Fruit fly (Drosophila melanogaster) whole organism, embryonic: ENCODE results near the gene CG13707.

Experiments
- Abd-B ChIP-seq: fragments of 200-800 bp; sonication (Bioruptor generic); optimal IDR thresholded peaks from 2 replicates; lab custom pipeline; 2018; ENCODE audit warnings: missing biosample characterization, mild to moderate bottlenecking, missing genetic modification characterization, moderate library complexity
- Aef1 ChIP-seq: fragments of 200-800 bp; sonication (Bioruptor generic); IDR thresholded peaks from 3 replicates; pipeline ENCODE4 v1.3.6; 2022; ENCODE audit warnings: missing biosample characterization, missing genetic modification characterization
- Blimp-1 ChIP-seq: fragments of 200-800 bp; sonication (Bioruptor generic); optimal IDR thresholded peaks from 3 replicates; lab custom pipeline; 2018; ENCODE audit warnings: missing biosample characterization, missing genetic modification characterization, mild to moderate bottlenecking, moderate library complexity, missing genetic modification reagents
- CG10959 ChIP-seq: fragments of 200-800 bp; sonication (Bioruptor generic); IDR thresholded peaks from 2 replicates; pipeline ENCODE4 v1.3.6; 2022; ENCODE audit warnings: missing biosample characterization, missing genetic modification characterization
- CG11696 ChIP-seq: fragments of 200-800 bp; sonication (Bioruptor generic); IDR thresholded peaks from 2 replicates; pipeline ENCODE4 v1.3.6; 2022; ENCODE audit warnings: missing biosample characterization, missing genetic modification characterization
- CG12071 ChIP-seq: fragments of 200-800 bp; sonication (Bioruptor generic); optimal IDR thresholded peaks from 3 replicates; lab custom pipeline; 2018; ENCODE audit warnings: missing biosample characterization, mild to moderate bottlenecking, missing genetic modification characterization
- CG12299 ChIP-seq: fragments of 200-800 bp; sonication (Bioruptor generic); optimal IDR thresholded peaks from 2 replicates; lab custom pipeline; 2018; ENCODE audit warnings: missing biosample characterization, mild to moderate bottlenecking, missing genetic modification characterization
- CG12744 ChIP-seq: fragments of 200-800 bp; sonication (Bioruptor generic); optimal IDR thresholded peaks from 2 replicates; lab custom pipeline; 2016; ENCODE audit warnings: missing biosample characterization, missing genetic modification characterization
- CG15479 ChIP-seq: fragments of 200-800 bp; sonication (Bioruptor generic); optimal IDR thresholded peaks from 3 replicates; lab custom pipeline; 2019; ENCODE audit warnings: missing biosample characterization, mild to moderate bottlenecking, missing genetic modification characterization, moderate library complexity
- CG1647 ChIP-seq: fragments of 200-800 bp; sonication (Bioruptor generic); optimal IDR thresholded peaks from 3 replicates; lab custom pipeline; 2016; ENCODE audit warnings: missing biosample characterization, missing genetic modification characterization
- CG17328 ChIP-seq: fragments of 200-800 bp; sonication (Bioruptor generic); IDR thresholded peaks from 2 replicates; pipeline ENCODE4 v1.3.6; 2022; ENCODE audit warnings: missing biosample characterization, missing genetic modification characterization
- CG17802 ChIP-seq: fragments of 200-800 bp; sonication (Bioruptor generic); optimal IDR thresholded peaks from 2 replicates; lab custom pipeline; 2018; ENCODE audit warnings: missing biosample characterization, mild to moderate bottlenecking, missing genetic modification characterization, moderate library complexity
- CG1832 ChIP-seq: fragments of 200-800 bp; sonication (Bioruptor generic); optimal IDR thresholded peaks from 2 replicates; lab custom pipeline; 2017; ENCODE audit warnings: missing biosample characterization, mild to moderate bottlenecking, missing genetic modification characterization, inconsistent platforms
- CG18619 ChIP-seq: fragments of 200-800 bp; sonication (Bioruptor generic); optimal IDR thresholded peaks from 3 replicates; lab custom pipeline; 2017; ENCODE audit warnings: missing biosample characterization, mild to moderate bottlenecking, missing genetic modification characterization
- CG2129 ChIP-seq: fragments of 200-800 bp; sonication (Bioruptor generic); IDR thresholded peaks from 2 replicates; pipeline ENCODE4 v1.3.6; 2022; ENCODE audit warnings: missing biosample characterization, missing genetic modification characterization; ENCODE audit not compliant: partially characterized antibody
- CG2202 ChIP-seq: fragments of 200-800 bp; sonication (Bioruptor generic); optimal IDR thresholded peaks from 2 replicates; lab custom pipeline; 2018; ENCODE audit warnings: missing biosample characterization, mild to moderate bottlenecking, missing genetic modification characterization
- CG31388 ChIP-seq: fragments of 200-800 bp; sonication (Bioruptor generic); optimal IDR thresholded peaks from 2 replicates; lab custom pipeline; 2016; ENCODE audit warnings: missing biosample characterization, missing genetic modification characterization
- CG8478 ChIP-seq: fragments of >200 bp; optimal IDR thresholded peaks from 2 replicates; lab custom pipeline; 2018
- CG9932 ChIP-seq: fragments of 200-800 bp; sonication (Bioruptor generic); IDR thresholded peaks from 2 replicates; pipeline ENCODE4 v1.3.6; 2022; ENCODE audit warnings: missing biosample characterization, missing genetic modification characterization
- D19B ChIP-seq: fragments of 200-800 bp; sonication (Bioruptor generic); optimal IDR thresholded peaks from 2 replicates; lab custom pipeline; 2017; ENCODE audit warnings: missing biosample characterization, mild to moderate bottlenecking, missing genetic modification characterization
- Dref ChIP-seq: fragments of 200-800 bp; sonication (Bioruptor generic); IDR thresholded peaks from 2 replicates; pipeline ENCODE4 v1.3.6; 2022; ENCODE audit warnings: missing biosample characterization, missing genetic modification characterization
- Eip74EF ChIP-seq, 2 experiments: fragments of 200-800 bp in 1 of 2; fragments of >200 bp in 1 of 2; sonication (Bioruptor generic) in 1 of 2; optimal IDR thresholded peaks; 2 replicates each; lab custom pipeline; 2017 to 2019; ENCODE audit warnings: missing biosample characterization in 2 of 2, missing genetic modification characterization in 2 of 2, mild to moderate bottlenecking in 1 of 2, moderate library complexity in 1 of 2
- Hr3 ChIP-seq: fragments of 200-800 bp; sonication (Bioruptor generic); optimal IDR thresholded peaks from 3 replicates; lab custom pipeline; 2016; ENCODE audit warnings: missing biosample characterization, missing genetic modification characterization
- Hsf ChIP-seq: fragments of 200-800 bp; sonication (Bioruptor generic); optimal IDR thresholded peaks from 3 replicates; lab custom pipeline; 2016; ENCODE audit warnings: missing biosample characterization, missing genetic modification characterization
- Kr ChIP-seq: fragments of 200-800 bp; sonication (Bioruptor generic); optimal IDR thresholded peaks from 2 replicates; lab custom pipeline; 2017; ENCODE audit warnings: missing biosample characterization, mild to moderate bottlenecking, missing genetic modification characterization
- Lim3 ChIP-seq: fragments of 200-800 bp; sonication (Bioruptor generic); IDR thresholded peaks from 2 replicates; pipeline ENCODE4 v1.3.6; 2022; ENCODE audit warnings: missing biosample characterization, missing genetic modification characterization
- PHDP ChIP-seq: fragments of 200-800 bp; sonication (Bioruptor generic); optimal IDR thresholded peaks from 3 replicates; lab custom pipeline; 2018; ENCODE audit warnings: missing biosample characterization, mild to moderate bottlenecking, missing genetic modification characterization, moderate library complexity
- Sox102F ChIP-seq: fragments of 200-800 bp; sonication (Bioruptor generic); optimal IDR thresholded peaks from 2 replicates; lab custom pipeline; 2018; ENCODE audit warnings: missing biosample characterization, mild to moderate bottlenecking, missing genetic modification characterization, moderate library complexity
- TFAM ChIP-seq: fragments of 200-800 bp; sonication (Bioruptor generic); optimal IDR thresholded peaks from 2 replicates; lab custom pipeline; 2017; ENCODE audit warnings: missing biosample characterization, missing genetic modification characterization, inconsistent platforms
- Taf1 ChIP-seq: fragments of 200-800 bp; sonication (Bioruptor generic); IDR thresholded peaks from 2 replicates; pipeline ENCODE4 v1.3.6; 2022; ENCODE audit warnings: missing biosample characterization, missing genetic modification characterization
- Vsx1 ChIP-seq: fragments of 200-800 bp; sonication (Bioruptor generic); optimal IDR thresholded peaks from 2 replicates; lab custom pipeline; 2017; ENCODE audit warnings: missing biosample characterization, mild to moderate bottlenecking, missing genetic modification characterization, missing genetic modification reagents
- Xrp1 ChIP-seq: fragments of 200-800 bp; sonication (Bioruptor generic); IDR thresholded peaks from 2 replicates; pipeline ENCODE4 v1.3.6; 2022; ENCODE audit warnings: missing biosample characterization, missing genetic modification characterization
- bcd ChIP-seq: fragments of 200-800 bp; sonication (Bioruptor generic); optimal IDR thresholded peaks from 2 replicates; lab custom pipeline; 2017; ENCODE audit warnings: missing biosample characterization, mild to moderate bottlenecking, missing genetic modification characterization
- cg ChIP-seq: fragments of 200-800 bp; sonication (Bioruptor generic); optimal IDR thresholded peaks from 3 replicates; lab custom pipeline; 2019; ENCODE audit warnings: missing biosample characterization, mild to moderate bottlenecking, missing genetic modification characterization, moderate library complexity
- cwo ChIP-seq: fragments of 200-800 bp; sonication (Bioruptor generic); optimal IDR thresholded peaks from 3 replicates; lab custom pipeline; 2017; ENCODE audit warnings: missing biosample characterization, missing genetic modification characterization, mild to moderate bottlenecking, moderate library complexity, missing genetic modification reagents
- dysf ChIP-seq: fragments of 200-800 bp; sonication (Bioruptor generic); IDR thresholded peaks from 3 replicates; pipeline ENCODE4 v1.3.6; 2022; ENCODE audit warnings: missing biosample characterization, missing genetic modification characterization
- fd64A ChIP-seq: fragments of 200-800 bp; sonication (Bioruptor generic); optimal IDR thresholded peaks from 3 replicates; lab custom pipeline; 2018; ENCODE audit warnings: missing biosample characterization, mild to moderate bottlenecking, missing genetic modification characterization
- gsb ChIP-seq: fragments of 200-800 bp; sonication (Bioruptor generic); IDR thresholded peaks from 2 replicates; pipeline ENCODE4 v1.3.6; 2022; ENCODE audit warnings: missing biosample characterization, missing genetic modification characterization
- ham ChIP-seq: fragments of 200-800 bp; sonication (Bioruptor generic); IDR thresholded peaks from 2 replicates; pipeline ENCODE4 v1.3.6; 2022; ENCODE audit warnings: missing biosample characterization, missing genetic modification characterization
- jing ChIP-seq: fragments of 200-800 bp; sonication (Bioruptor generic); optimal IDR thresholded peaks from 2 replicates; lab custom pipeline; 2018; ENCODE audit warnings: missing biosample characterization, mild to moderate bottlenecking, missing genetic modification characterization
- jumu ChIP-seq: fragments of 200-800 bp; sonication (Bioruptor generic); optimal IDR thresholded peaks from 3 replicates; lab custom pipeline; 2016; ENCODE audit warnings: missing biosample characterization, missing genetic modification characterization
- knrl ChIP-seq: fragments of 200-800 bp; sonication (Bioruptor generic); IDR thresholded peaks from 3 replicates; pipeline ENCODE4 v1.3.6; 2022; ENCODE audit warnings: missing biosample characterization, missing genetic modification characterization; ENCODE audit not compliant: partially characterized antibody
- phol ChIP-seq: fragments of 200-800 bp; sonication (Bioruptor generic); optimal IDR thresholded peaks from 3 replicates; lab custom pipeline; 2018; ENCODE audit warnings: missing biosample characterization, mild to moderate bottlenecking, missing genetic modification characterization, moderate library complexity
- pita ChIP-seq: fragments of 200-800 bp; sonication (Bioruptor generic); optimal IDR thresholded peaks from 2 replicates; lab custom pipeline; 2017; ENCODE audit warnings: missing biosample characterization, mild to moderate bottlenecking, missing genetic modification characterization
- pum ChIP-seq: fragments of 200-800 bp; sonication (Bioruptor generic); optimal IDR thresholded peaks from 2 replicates; lab custom pipeline; 2016; ENCODE audit warnings: missing biosample characterization, missing genetic modification characterization
- sens-2 ChIP-seq: fragments of 200-800 bp; sonication (Bioruptor generic); IDR thresholded peaks from 2 replicates; pipeline ENCODE4 v1.3.6; 2022; ENCODE audit warnings: missing biosample characterization, missing genetic modification characterization
- slbo ChIP-seq: fragments of 200-800 bp; sonication (Bioruptor generic); IDR thresholded peaks from 2 replicates; pipeline ENCODE4 v1.3.6; 2022; ENCODE audit warnings: missing biosample characterization, missing genetic modification characterization
- sna ChIP-seq: fragments of 200-800 bp; sonication (Bioruptor generic); IDR thresholded peaks from 2 replicates; pipeline ENCODE4 v1.3.6; 2022; ENCODE audit warnings: missing biosample characterization, missing genetic modification characterization; ENCODE audit not compliant: partially characterized antibody
- tgo ChIP-seq: fragments of 200-800 bp; sonication (Bioruptor generic); IDR thresholded peaks from 3 replicates; pipeline ENCODE4 v1.3.6; 2022; ENCODE audit warnings: missing biosample characterization, missing genetic modification characterization
- ttk ChIP-seq: fragments of 200-800 bp; sonication (Bioruptor generic); IDR thresholded peaks from 2 replicates; pipeline ENCODE4 v2.1.2; 2022; ENCODE audit warnings: missing biosample characterization, missing genetic modification characterization
- twi ChIP-seq: fragments of 200-800 bp; optimal IDR thresholded peaks from 2 replicates; lab custom pipeline; 2019; ENCODE audit warnings: missing biosample characterization, mild to moderate bottlenecking, missing genetic modification characterization, moderate library complexity
- wek ChIP-seq: fragments of 200-800 bp; sonication (Bioruptor generic); optimal IDR thresholded peaks from 3 replicates; lab custom pipeline; 2018; ENCODE audit warnings: missing biosample characterization, mild to moderate bottlenecking, missing genetic modification characterization, moderate library complexity

Gene CG13707

DNA sequence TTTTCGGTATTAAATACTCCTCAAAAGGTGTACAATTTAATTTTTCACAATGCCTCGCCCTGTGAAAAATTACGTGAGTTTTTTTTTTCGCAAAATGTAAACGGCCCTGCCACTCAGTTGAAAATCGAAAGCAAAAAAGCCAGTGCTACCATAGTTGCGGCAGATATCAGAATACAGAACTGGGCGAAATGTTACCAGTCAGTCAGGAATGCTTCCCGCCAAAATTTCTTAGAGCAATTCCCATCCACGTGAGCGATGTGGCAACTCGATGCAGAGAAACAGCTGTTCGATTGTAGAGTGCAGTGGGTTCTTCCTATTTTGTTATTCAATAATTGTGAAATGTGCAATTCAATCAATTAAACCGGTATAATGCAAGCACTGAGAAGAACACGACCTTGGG is 14.3 kb downstream of the CG13707 start, which contains the start of the genes Dhc64C and LeuRS-m (continued):
- TF ChIP-seq CG17802 (no peak), sna (0 out of 2 replicates have a peak, but pooled peaks have one; percentile 29), Sox102F (no peak), Taf1 (GFP tag; lab: Robert Waterston, UW) (no peak), Hsf (no peak), gsb (GFP tag; lab: Robert Waterston, UW) (no peak), CG18619 (no peak), cg (no peak), CG17328 (no peak), ham (GFP tag; lab: Robert Waterston, UW) (no peak), twi (tag; lab: Kevin White, UChicago) (no peak), CG10959 (GFP tag; lab: Robert Waterston, UW) (no peak), Lim3 (GFP tag; lab: Robert Waterston, UW) (no peak), cwo (no peak), sens-2 (GFP tag; lab: Robert Waterston, UW) (no peak), dysf (no peak), slbo (peak; percentile 55), jumu (peak; percentile 49), jing (GFP tag; lab: Kevin White, UChicago) (no peak), bcd (no peak), CG31388 (no peak), Blimp-1 (GFP tag; lab: Kevin White, UChicago) (peak; percentile 72), Xrp1 (GFP tag; lab: Robert Waterston, UW) (no peak), Eip74EF (GFP tag; optimal IDR thresholded peaks at IDR 0.05; lab: Kevin White, UChicago) (no peak), D19B (GFP tag; lab: Kevin White, UChicago) (no peak), Dref (peak; percentile 90), CG12744 (GFP tag; lab: Kevin White, UChicago) (no peak), Kr (GFP tag; lab: Kevin White, UChicago) (no peak), pita (GFP tag; lab: Kevin White, UChicago) (no peak), wek (no peak), Abd-B (GFP tag; lab: Kevin White, UChicago) (no peak), knrl (GFP tag; lab: Robert Waterston, UW) (peak; percentile 69), CG2129 (GFP tag; lab: Robert Waterston, UW) (no peak), CG12071 (no peak), CG11696 (GFP tag; lab: Robert Waterston, UW) (no peak), Aef1 (no peak), CG15479 (GFP tag; lab: Kevin White, UChicago) (peak; percentile 15), CG1647 (no peak), Vsx1 (no peak), CG8478 (lab: Kevin White, UChicago) (no peak), ttk (no peak), PHDP (tag; lab: Kevin White, UChicago) (no peak), CG12299 (tag; lab: Kevin White, UChicago) (no peak), fd64A (GFP tag; lab: Kevin White, UChicago) (no peak), phol (tag; lab: Kevin White, UChicago) (peak; percentile 19), TFAM (GFP tag; lab: Kevin White, UChicago) (no peak), pum (GFP tag; lab: Kevin White, UChicago) (peak; percentile 19), CG2202 (tag; lab: Kevin White, UChicago) (no peak), tgo (GFP tag; lab: Robert Waterston, UW) (no peak), Hr3 (GFP tag; lab: Kevin White, UChicago) (no peak), CG1832 (GFP tag; lab: Kevin White, UChicago) (no peak), CG9932 (GFP tag; lab: Robert Waterston, UW) (peak; percentile 69)
